Fruit fly (Drosophila melanogaster) S2 (cell line): Measurements from ENCODE around the gene ds.

Source experiments
- CG8478 ChIP-seq: fragments of >200 bp; optimal IDR thresholded peaks from 2 replicates; lab custom pipeline; 2018
- CTCF ChIP-seq, 2 experiments: fragments of >200 bp; optimal IDR thresholded peaks; 2 replicates each; lab custom pipeline; 2018

DNA sequence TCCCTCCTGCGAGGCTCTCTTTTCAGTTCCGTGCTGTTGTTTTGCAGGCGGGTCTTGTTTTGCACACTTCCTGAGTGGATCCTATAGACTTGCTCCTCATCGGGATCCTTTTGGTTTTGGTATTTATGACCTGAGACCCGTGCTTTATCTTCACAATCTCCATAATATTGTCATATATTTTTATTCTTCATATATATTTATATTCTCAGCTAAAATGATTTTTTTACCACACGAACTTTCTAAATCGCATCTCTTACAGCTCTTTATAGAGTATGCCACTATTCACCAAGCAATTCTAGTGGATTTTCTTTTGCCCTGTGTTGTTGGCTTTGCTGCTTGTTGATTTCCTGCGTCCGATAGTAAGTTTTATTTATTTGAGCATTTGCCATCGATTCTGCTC lies 3.0 kb upstream of the ds start:
- TF ChIP-seq CTCF (optimal IDR thresholded peaks at IDR 0.05; lab: Kevin White, UChicago) (no peak), CG8478 (lab: Kevin White, UChicago) (no peak)
